Worm (Caenorhabditis elegans) whole organism, L4 larva: Measurements from ENCODE around the gene xpc-1.
A peak's percentile ranks its signal among the peaks of the same experiment; 100 is the strongest.

Experiments used
- F44E2.7 ChIP-seq: fragments of 200-800 bp; sonication (Bioruptor generic); IDR thresholded peaks from 2 replicates; pipeline ENCODE4 v2.1.2; 2022; ENCODE audit warnings: missing genetic modification characterization, missing compliant biosample characterization
- F49E8.2 ChIP-seq: sonication (generic microtip); optimal IDR thresholded peaks from 2 replicates; lab custom pipeline; 2016; ENCODE audit warnings: missing compliant biosample characterization, mild to moderate bottlenecking, missing genetic modification characterization, borderline replicate concordance
- T20F7.1 ChIP-seq: fragments of 200-800 bp; sonication (Bioruptor generic); optimal IDR thresholded peaks from 2 replicates; lab custom pipeline; 2018; ENCODE audit warnings: mild to moderate bottlenecking, missing genetic modification characterization, missing compliant biosample characterization
- Y105C5A.15 ChIP-seq: fragments of 200-800 bp; sonication (Bioruptor generic); IDR thresholded peaks from 2 replicates; pipeline ENCODE4 v1.3.6; 2022; ENCODE audit warnings: missing genetic modification characterization, missing compliant biosample characterization
- Y48G9A.11 ChIP-seq: fragments of 200-800 bp; sonication (Bioruptor generic); IDR thresholded peaks from 2 replicates; pipeline ENCODE4 v1.3.6; 2022; ENCODE audit warnings: missing genetic modification reagents, missing genetic modification characterization, missing compliant biosample characterization
- Y5F2A.4 ChIP-seq: fragments of 200-800 bp; sonication (Bioruptor generic); optimal IDR thresholded peaks from 2 replicates; lab custom pipeline; 2018; ENCODE audit warnings: mild to moderate bottlenecking, missing genetic modification characterization, missing compliant biosample characterization
- aha-1 ChIP-seq: fragments of 150-350 bp; peaks from one replicate; lab custom pipeline; 2014; ENCODE audit warnings: missing biosample characterization, missing genetic modification characterization
- arid-1 ChIP-seq: fragments of 200-800 bp; sonication (Bioruptor generic); conservative IDR thresholded peaks from 2 replicates; pipeline ENCODE4 v1.3.6; 2022; ENCODE audit warnings: missing genetic modification reagents, missing genetic modification characterization, missing compliant biosample characterization
- ceh-28 ChIP-seq: fragments of 150-350 bp; optimal IDR thresholded peaks from 2 replicates; lab custom pipeline; 2014; ENCODE audit warnings: missing biosample characterization, missing genetic modification reagents, missing genetic modification characterization
- ceh-82 ChIP-seq: sonication (generic microtip); optimal IDR thresholded peaks from 2 replicates; lab custom pipeline; 2017; ENCODE audit warnings: missing biosample characterization, missing genetic modification characterization
- daf-8 ChIP-seq: fragments of 200-800 bp; sonication (Bioruptor generic); IDR thresholded peaks from 2 replicates; pipeline ENCODE4 v1.3.6; 2022; ENCODE audit warnings: missing genetic modification characterization, missing compliant biosample characterization
- dve-1 ChIP-seq: sonication (generic microtip); optimal IDR thresholded peaks from 2 replicates; lab custom pipeline; 2017; ENCODE audit warnings: antibody characterized with exemption, mild to moderate bottlenecking, missing genetic modification characterization, missing compliant biosample characterization; ENCODE audit not compliant: insufficient read depth
- hmg-1.1 ChIP-seq: fragments of 200-800 bp; sonication (Bioruptor generic); IDR thresholded peaks from 2 replicates; pipeline ENCODE4 v1.3.6; 2022; ENCODE audit warnings: missing genetic modification reagents, missing genetic modification characterization, missing compliant biosample characterization
- jun-1 ChIP-seq: fragments of 150-350 bp; optimal IDR thresholded peaks from 2 replicates; lab custom pipeline; 2014; ENCODE audit warnings: missing biosample characterization, missing genetic modification reagents, missing genetic modification characterization
- lin-38 ChIP-seq: fragments of 200-800 bp; sonication (Bioruptor generic); IDR thresholded peaks from 2 replicates; pipeline ENCODE4 v1.3.6; 2022; ENCODE audit warnings: missing genetic modification reagents, missing genetic modification characterization, missing compliant biosample characterization
- lin-39 ChIP-seq: fragments of 150-350 bp; optimal IDR thresholded peaks from 2 replicates; lab custom pipeline; 2014; ENCODE audit warnings: missing biosample characterization, missing genetic modification reagents, missing genetic modification characterization
- mdl-1 ChIP-seq, 2 experiments: fragments of 150-350 bp in 1 of 2; sonication (generic microtip) in 1 of 2; optimal IDR thresholded peaks; 2 replicates each; lab custom pipeline; 2014 to 2017; ENCODE audit warnings: missing biosample characterization in 2 of 2, missing genetic modification characterization in 2 of 2
- nhr-11 ChIP-seq: fragments of 150-350 bp; optimal IDR thresholded peaks from 2 replicates; lab custom pipeline; 2014; ENCODE audit warnings: missing biosample characterization, missing genetic modification characterization
- nhr-42 ChIP-seq: fragments of 200-800 bp; sonication (Bioruptor generic); IDR thresholded peaks from 2 replicates; pipeline ENCODE4 v1.3.6; 2022; ENCODE audit warnings: missing genetic modification characterization, missing compliant biosample characterization
- nhr-76 ChIP-seq: fragments of 150-350 bp; optimal IDR thresholded peaks from 2 replicates; lab custom pipeline; 2014; ENCODE audit warnings: missing biosample characterization, missing genetic modification characterization
- nhr-77 ChIP-seq: fragments of 150-350 bp; optimal IDR thresholded peaks from 2 replicates; lab custom pipeline; 2014; ENCODE audit warnings: missing biosample characterization, missing genetic modification characterization
- pqm-1 ChIP-seq: sonication (generic microtip); optimal IDR thresholded peaks from 2 replicates; lab custom pipeline; 2017; ENCODE audit warnings: missing biosample characterization, missing genetic modification characterization
- saeg-2 ChIP-seq: fragments of 200-800 bp; sonication (Bioruptor generic); IDR thresholded peaks from 2 replicates; pipeline ENCODE4 v1.3.6; 2022; ENCODE audit warnings: missing genetic modification reagents, missing genetic modification characterization, missing compliant biosample characterization
- skn-1 ChIP-seq: fragments of 150-350 bp; optimal IDR thresholded peaks from 2 replicates; lab custom pipeline; 2014; ENCODE audit warnings: missing biosample characterization, missing genetic modification characterization
- snpc-4 ChIP-seq: fragments of 150-350 bp; optimal IDR thresholded peaks from 2 replicates; lab custom pipeline; 2014; ENCODE audit warnings: missing biosample characterization, missing genetic modification characterization
- unc-39 ChIP-seq: sonication (generic microtip); optimal IDR thresholded peaks from 2 replicates; lab custom pipeline; 2017; ENCODE audit warnings: missing biosample characterization, missing genetic modification characterization
- zip-2 ChIP-seq: fragments of 150-350 bp; optimal IDR thresholded peaks from 2 replicates; lab custom pipeline; 2014; ENCODE audit warnings: missing biosample characterization, missing genetic modification characterization
- ztf-11 ChIP-seq: fragments of 150-350 bp; optimal IDR thresholded peaks from 2 replicates; lab custom pipeline; 2014; ENCODE audit warnings: missing biosample characterization, missing genetic modification characterization
- ztf-7 ChIP-seq: fragments of 150-350 bp; optimal IDR thresholded peaks from 2 replicates; lab custom pipeline; 2014; ENCODE audit warnings: missing biosample characterization, missing genetic modification characterization

Gene xpc-1

ce11 chrIV:1959554-1959953, 33.3 kb upstream of the xpc-1 start, which contains the start of gene tdpo-1 (continued):
- no peak for TF ChIP-seq skn-1
- TF ChIP-seq F44E2.7 (GFP tag; lab: Robert Waterston, UW) = no peak
- no peak for TF ChIP-seq mdl-1 (tag; optimal IDR thresholded peaks at IDR 0.05; lab: Kevin White, UChicago)
- no peak for TF ChIP-seq snpc-4

ce11 chrIV:1963247-1963646, 29.6 kb upstream of the xpc-1 start, which contains the start of gene ulp-3:
TSS of gene ulp-3 (plus strand) at chrIV:1963634.
- peak; percentile 41 for TF ChIP-seq aha-1
- no peak for TF ChIP-seq nhr-77 (tag; lab: Kevin White, UChicago)
- TF ChIP-seq lin-38 (GFP tag; lab: Robert Waterston, UW) = peak; percentile 87

DNA sequence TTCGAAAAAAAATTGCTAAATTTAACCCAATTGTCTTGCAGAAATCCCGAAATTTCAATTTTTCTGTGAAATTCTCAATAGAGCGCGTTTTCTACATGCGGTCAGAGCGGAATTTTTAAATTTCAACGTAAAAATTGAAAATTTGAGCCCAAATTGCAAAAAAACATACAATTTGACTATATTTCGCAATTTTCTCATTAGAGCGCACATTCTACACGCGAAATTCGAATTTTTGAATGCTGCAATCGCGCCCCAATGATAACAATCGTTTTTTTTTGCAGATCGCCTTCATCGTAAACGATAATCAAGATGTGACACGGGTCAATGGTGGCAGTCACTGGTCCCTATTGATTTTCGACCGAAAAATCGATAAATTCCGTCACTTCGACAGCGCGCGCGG, 28.8 kb upstream of the xpc-1 start:
- TF ChIP-seq ztf-11 (tag; lab: Kevin White, UChicago) = no peak
- no peak for TF ChIP-seq T20F7.1 (GFP tag; lab: Kevin White, UChicago)
- TF ChIP-seq nhr-11 (tag; lab: Kevin White, UChicago) = no peak
- TF ChIP-seq Y105C5A.15 (GFP tag; lab: Robert Waterston, UW) = no peak
- no peak for TF ChIP-seq pqm-1 (tag; lab: Kevin White, UChicago)
- TF ChIP-seq nhr-76 (tag; lab: Kevin White, UChicago) = no peak
- TF ChIP-seq lin-38 (GFP tag; lab: Robert Waterston, UW) = peak; percentile 77

ce11 chrIV:1965135-1965534, 27.8 kb upstream of the xpc-1 start, which contains the start of gene Y48A5A.1:
TSS of gene Y48A5A.1 (plus strand) at chrIV:1965481.
- TF ChIP-seq F49E8.2 (tag; lab: Kevin White, UChicago) (no peak), ceh-28 (tag; lab: Kevin White, UChicago) (peak; percentile 93), Y5F2A.4 (GFP tag; lab: Kevin White, UChicago) (no peak), nhr-42 (GFP tag; lab: Robert Waterston, UW) (no peak), daf-8 (GFP tag; lab: Robert Waterston, UW) (no peak)

DNA sequence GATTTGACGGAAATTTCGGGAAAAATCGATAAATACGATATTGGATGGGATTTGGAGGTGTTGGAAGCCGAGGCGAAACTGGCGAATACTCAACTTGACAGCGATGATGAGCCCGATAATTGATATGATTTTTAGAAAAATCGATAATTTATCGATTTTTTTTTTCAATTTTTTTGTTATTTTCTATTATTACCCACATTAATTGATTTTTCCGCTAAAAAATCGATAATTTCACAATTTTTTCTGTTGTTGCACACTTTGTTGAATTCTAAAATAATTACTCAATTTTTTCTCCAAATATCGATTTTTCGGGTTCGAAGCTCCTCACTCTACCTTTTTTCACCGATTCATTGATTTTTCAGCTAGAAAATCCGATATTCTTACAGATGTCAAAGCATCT, 23.5 kb upstream of the xpc-1 start, which contains the start of gene Y48A5A.3:
TSS of gene Y48A5A.3 (plus strand) at position 385 of the 400 bp plus-strand sequence.
- peak; percentile 86 for TF ChIP-seq ceh-28 (tag; lab: Kevin White, UChicago)
- no peak for TF ChIP-seq jun-1 (tag; lab: Kevin White, UChicago)

ce11 chrIV:1970158-1970557, 22.7 kb upstream of the xpc-1 start:
- TF ChIP-seq zip-2 (tag; lab: Kevin White, UChicago) (no peak), Y48G9A.11 (GFP tag; lab: Robert Waterston, UW) (peak; percentile 89), arid-1 (GFP tag; lab: Robert Waterston, UW) (no peak), hmg-1.1 (GFP tag; lab: Robert Waterston, UW) (no peak), lin-39 (tag; lab: Kevin White, UChicago) (no peak)

ce11 chrIV:1971078-1971477, 21.8 kb upstream of the xpc-1 start:
- TF ChIP-seq ceh-28 (tag; lab: Kevin White, UChicago) = peak; percentile 67
- TF ChIP-seq ceh-82 = no peak
- TF ChIP-seq saeg-2 (GFP tag; lab: Robert Waterston, UW) = no peak

DNA sequence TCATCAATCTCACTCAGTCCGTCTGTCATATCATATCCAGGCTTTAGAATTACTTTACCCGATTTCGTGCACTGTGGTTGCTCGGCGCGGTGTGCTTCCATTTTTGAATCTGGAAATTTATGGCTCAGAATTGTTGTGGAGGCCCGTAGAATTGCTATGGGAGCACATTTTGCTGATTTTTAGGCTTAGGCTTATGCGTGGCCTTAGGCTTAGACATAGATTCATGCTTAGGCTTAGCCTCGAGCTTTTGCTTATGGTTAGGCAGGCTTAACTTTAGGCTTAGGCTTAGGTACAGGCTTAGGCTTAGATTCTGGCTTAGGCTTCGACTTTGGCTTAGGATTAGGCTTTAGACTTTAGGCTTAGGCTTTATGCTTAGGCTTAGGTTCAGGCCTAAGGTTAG, 20.6 kb upstream of the xpc-1 start, which contains the start of gene Y76B12C.4:
TSS of gene Y76B12C.4 (minus strand) at position 101 of the 400 bp plus-strand sequence.
- TF ChIP-seq skn-1 = no peak
- TF ChIP-seq F44E2.7 (GFP tag; lab: Robert Waterston, UW) = no peak
- no peak for TF ChIP-seq unc-39
- no peak for TF ChIP-seq ztf-7
- TF ChIP-seq T20F7.1 (GFP tag; lab: Kevin White, UChicago) = no peak
- no peak for TF ChIP-seq dve-1
- TF ChIP-seq Y5F2A.4 (GFP tag; lab: Kevin White, UChicago) = no peak
